Worm (Caenorhabditis elegans): ENCODE data around the gene F20A1.8.

The F20A1.8 gene

DNA sequence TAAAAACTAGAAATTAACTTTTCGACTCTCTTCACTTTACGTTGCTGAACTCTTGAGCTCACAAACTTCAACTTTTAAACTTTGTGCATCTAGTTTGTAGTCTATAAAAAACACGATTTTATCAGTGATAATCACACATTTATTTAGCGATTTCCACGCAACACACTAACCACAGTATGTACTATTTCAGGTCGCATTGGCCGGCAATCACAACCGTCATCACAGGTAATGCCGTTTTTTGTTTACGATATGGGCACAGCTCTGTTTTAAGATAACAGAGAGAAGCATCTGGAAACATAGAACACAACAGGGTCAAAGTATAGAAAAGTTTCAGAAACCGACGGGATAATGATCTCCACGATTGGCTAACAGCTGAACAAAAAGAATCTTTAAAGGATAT is 28.7 kb upstream of the F20A1.8 start:
- TF ChIP-seq elt-2 (tag; optimal IDR thresholded peaks at IDR 0.05) (peak; percentile 88), unc-39 (tag; optimal IDR thresholded peaks at IDR 0.05) (no peak), ceh-9 (tag; optimal IDR thresholded peaks at IDR 0.05) (no peak), elt-3 (tag; optimal IDR thresholded peaks at IDR 0.05) (no peak), ztf-11 (tag; optimal IDR thresholded peaks at IDR 0.05) (no peak), nfya-1 (tag; optimal IDR thresholded peaks at IDR 0.05; ENCODE audit: insufficient read depth) (no peak), nhr-25 (tag; optimal IDR thresholded peaks at IDR 0.05) (no peak), pha-4 (tag; optimal IDR thresholded peaks at IDR 0.05) (peak; percentile 51), pqm-1 (tag; optimal IDR thresholded peaks at IDR 0.05) (peak; percentile 76)

- TF ChIP-seq nhr-237 (tag; optimal IDR thresholded peaks at IDR 0.05), result no peak
- no peak for TF ChIP-seq ceh-16 (tag; optimal IDR thresholded peaks at IDR 0.05)
- TF ChIP-seq elt-2 (tag; optimal IDR thresholded peaks at IDR 0.05), result peak; percentile 48
- no peak for TF ChIP-seq nhr-28 (tag; optimal IDR thresholded peaks at IDR 0.05)
- peak; percentile 63 for TF ChIP-seq pqm-1 (tag; optimal IDR thresholded peaks at IDR 0.05)
- no peak for TF ChIP-seq fkh-2 (tag; optimal IDR thresholded peaks at IDR 0.05)
Measured at ce11 chrV:7075646-7076045, 28.2 kb upstream of the F20A1.8 start, which contains the start of gene npa-1. Gene npa-1, plus strand, starts transcription at chrV:7075787.

DNA sequence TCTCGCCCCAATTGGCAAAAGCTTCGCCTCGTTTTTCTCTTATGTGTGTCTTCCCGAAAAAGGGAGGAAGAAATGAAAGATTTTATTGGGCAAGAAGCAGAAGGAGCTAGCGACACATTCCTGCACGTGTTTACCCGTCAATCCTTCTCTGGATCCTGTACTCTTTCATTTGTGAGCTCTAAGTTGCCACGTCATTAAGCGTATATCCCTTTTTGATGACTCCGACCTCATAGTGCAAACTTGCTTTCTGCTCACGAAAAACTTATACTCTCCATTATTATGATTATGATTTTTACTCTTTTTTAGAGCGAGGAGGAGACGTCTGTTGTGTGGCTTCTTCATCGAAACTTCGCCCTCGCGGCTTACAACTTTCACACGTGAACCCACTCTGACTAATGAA is 24.9 kb upstream of the F20A1.8 start, which contains the start of gene F27B10.1:
Gene F27B10.1 (plus strand): TSS at position 301 of the 400 bp plus-strand sequence.
- TF ChIP-seq aly-2 (tag; optimal IDR thresholded peaks at IDR 0.05) (no peak), fkh-2 (tag; optimal IDR thresholded peaks at IDR 0.05) (no peak), elt-3 (tag; optimal IDR thresholded peaks at IDR 0.05) (no peak), nfya-1 (tag; optimal IDR thresholded peaks at IDR 0.05; ENCODE audit: insufficient read depth) (no peak), egl-5 (tag; optimal IDR thresholded peaks at IDR 0.05) (no peak), nhr-237 (tag; optimal IDR thresholded peaks at IDR 0.05) (no peak), elt-1 (tag; optimal IDR thresholded peaks at IDR 0.05) (no peak), ZK546.5 (tag; optimal IDR thresholded peaks at IDR 0.05) (no peak), nhr-77 (tag; optimal IDR thresholded peaks at IDR 0.05) (no peak), ceh-28 (tag; optimal IDR thresholded peaks at IDR 0.05) (no peak), tbx-2 (tag; optimal IDR thresholded peaks at IDR 0.05) (no peak), ztf-4 (tag; optimal IDR thresholded peaks at IDR 0.05) (no peak), daf-12 (tag; optimal IDR thresholded peaks at IDR 0.05) (no peak), fkh-10 (GFP tag; optimal IDR thresholded peaks at IDR 0.05) (no peak), unc-62 (GFP tag; optimal IDR thresholded peaks at IDR 0.05) (no peak), snpc-4 (tag; optimal IDR thresholded peaks at IDR 0.05) (no peak), nhr-23 (tag; optimal IDR thresholded peaks at IDR 0.05) (no peak), pqm-1 (tag; optimal IDR thresholded peaks at IDR 0.05) (no peak), lsy-12 (tag; optimal IDR thresholded peaks at IDR 0.05) (no peak)

- TF ChIP-seq nhr-237 (tag; optimal IDR thresholded peaks at IDR 0.05) (no peak), tbx-2 (tag; optimal IDR thresholded peaks at IDR 0.05) (no peak), eor-1 (tag; optimal IDR thresholded peaks at IDR 0.05) (no peak), fkh-10 (GFP tag; optimal IDR thresholded peaks at IDR 0.05) (no peak), hmg-11 (tag; optimal IDR thresholded peaks at IDR 0.05) (no peak), nfya-1 (tag; optimal IDR thresholded peaks at IDR 0.05; ENCODE audit: insufficient read depth) (no peak), pha-4 (tag; optimal IDR thresholded peaks at IDR 0.05) (no peak), lin-15B (tag; optimal IDR thresholded peaks at IDR 0.05) (no peak), egl-27 (tag; optimal IDR thresholded peaks at IDR 0.05) (no peak), daf-12 (tag; optimal IDR thresholded peaks at IDR 0.05) (no peak), ztf-4 (tag; optimal IDR thresholded peaks at IDR 0.05) (no peak), pqm-1 (tag; optimal IDR thresholded peaks at IDR 0.05) (no peak)
Measured at ce11 chrV:7069605-7070004, 22.2 kb upstream of the F20A1.8 start.

DNA sequence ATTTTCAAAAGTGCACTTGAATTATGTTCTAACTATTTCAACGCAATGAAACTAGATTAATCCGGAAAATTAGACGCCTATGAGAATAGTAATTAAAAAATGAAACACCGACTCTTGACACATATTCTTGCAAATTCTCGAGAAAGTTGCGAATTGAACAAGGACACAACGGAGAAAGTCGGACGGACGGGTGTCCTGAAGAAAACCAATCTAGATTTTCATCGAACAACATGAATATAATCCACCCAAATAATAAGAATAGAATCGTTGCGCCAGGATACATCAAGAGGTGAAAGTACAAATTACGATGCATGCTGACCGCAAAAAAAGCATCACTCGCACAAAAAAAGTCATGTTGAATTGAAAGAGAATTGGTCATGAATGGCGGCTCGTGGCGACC is 21.4 kb upstream of the F20A1.8 start:
- TF ChIP-seq nhr-67 (tag; optimal IDR thresholded peaks at IDR 0.05) (no peak), R02D3.7 (tag; optimal IDR thresholded peaks at IDR 0.05) (no peak)

DNA sequence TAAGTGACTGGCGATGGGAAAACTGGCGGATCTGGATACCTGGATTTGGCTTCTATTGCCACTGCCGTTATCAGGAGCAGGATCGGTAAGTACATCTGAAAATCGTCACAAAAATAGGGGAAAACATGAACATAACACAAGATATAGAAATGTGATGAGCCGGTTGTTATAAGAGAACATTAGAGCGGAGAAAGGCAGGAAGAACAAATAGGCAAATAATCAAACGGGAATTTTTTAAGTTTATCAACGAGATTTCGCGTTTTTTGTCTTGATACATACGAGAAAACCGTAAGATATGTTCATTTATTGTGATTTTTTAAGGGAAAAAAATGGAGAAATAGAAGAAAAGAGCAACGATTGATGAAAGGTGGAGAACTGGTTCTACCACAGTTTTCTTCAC is 17.8 kb upstream of the F20A1.8 start, which contains the start of gene Y57E12AR.1:
Gene Y57E12AR.1 (minus strand): TSS at position 101 of the 400 bp plus-strand sequence.
- TF ChIP-seq nhr-77 (tag; optimal IDR thresholded peaks at IDR 0.05), result no peak
- TF ChIP-seq egl-27 (tag; optimal IDR thresholded peaks at IDR 0.05), result no peak
- no peak for TF ChIP-seq nhr-11 (tag; optimal IDR thresholded peaks at IDR 0.05)
- no peak for TF ChIP-seq tbx-2 (tag; optimal IDR thresholded peaks at IDR 0.05)
- no peak for TF ChIP-seq snpc-4 (tag; optimal IDR thresholded peaks at IDR 0.05)
